Worm (Caenorhabditis elegans) whole organism, young adult: ENCODE measurements around the gene F13D12.10.
"Not testable (repeated sequence)": the region's sequence is repeated elsewhere in the genome, so short reads cannot be mapped to it uniquely, and the experiment has no call there.

Experiments
- B0019.2 ChIP-seq: fragments of 200-800 bp; sonication (Bioruptor generic); conservative IDR thresholded peaks from 2 replicates; pipeline ENCODE4 v1.3.6; 2022; ENCODE audit warnings: missing genetic modification reagents, missing genetic modification characterization, missing compliant biosample characterization
- B0261.1 ChIP-seq: sonication (generic microtip); optimal IDR thresholded peaks from 2 replicates; lab custom pipeline; 2016; ENCODE audit warnings: mild to moderate bottlenecking, missing genetic modification characterization, moderate library complexity, missing compliant biosample characterization
- C17E4.6 ChIP-seq: fragments of 200-800 bp; sonication (Bioruptor generic); IDR thresholded peaks from 2 replicates; pipeline ENCODE4 v1.3.6; 2022; ENCODE audit warnings: missing genetic modification reagents, missing genetic modification characterization, missing compliant biosample characterization
- D2030.7 ChIP-seq: fragments of 200-800 bp; sonication (Bioruptor generic); IDR thresholded peaks from 2 replicates; pipeline ENCODE4 v1.3.6; 2022; ENCODE audit warnings: missing genetic modification reagents, missing genetic modification characterization, missing compliant biosample characterization
- F10E7.11 ChIP-seq: sonication (generic microtip); optimal IDR thresholded peaks from 2 replicates; lab custom pipeline; 2017; ENCODE audit warnings: mild to moderate bottlenecking, missing genetic modification characterization, moderate library complexity, missing compliant biosample characterization
- F23B12.7 ChIP-seq: sonication (generic microtip); optimal IDR thresholded peaks from 2 replicates; lab custom pipeline; 2017; ENCODE audit warnings: missing genetic modification characterization, mild to moderate bottlenecking, missing compliant biosample characterization, antibody characterized with exemption, moderate library complexity; ENCODE audit not compliant: insufficient read depth
- F52B5.7 ChIP-seq: sonication (generic microtip); optimal IDR thresholded peaks from 2 replicates; lab custom pipeline; 2016; ENCODE audit warnings: mild to moderate bottlenecking, missing genetic modification characterization, missing compliant biosample characterization
- F57A8.1 ChIP-seq: fragments of 200-800 bp; sonication (Bioruptor generic); optimal IDR thresholded peaks from 2 replicates; lab custom pipeline; 2018; ENCODE audit warnings: mild to moderate bottlenecking, missing genetic modification characterization, moderate library complexity, missing compliant biosample characterization
- F57C9.4 ChIP-seq: sonication (generic microtip); optimal IDR thresholded peaks from 2 replicates; lab custom pipeline; 2017; ENCODE audit warnings: mild to moderate bottlenecking, missing genetic modification characterization, missing compliant biosample characterization
- K11D2.4 ChIP-seq: fragments of 200-800 bp; sonication (Bioruptor generic); IDR thresholded peaks from 2 replicates; pipeline ENCODE4 v1.3.6; 2022; ENCODE audit warnings: missing genetic modification reagents, missing genetic modification characterization, missing compliant biosample characterization
- K12H6.12 ChIP-seq: fragments of 200-800 bp; sonication (Bioruptor generic); optimal IDR thresholded peaks from 2 replicates; lab custom pipeline; 2018; ENCODE audit warnings: mild to moderate bottlenecking, missing genetic modification characterization, missing compliant biosample characterization
- Y53G8AR.9 ChIP-seq: fragments of 200-800 bp; sonication (Bioruptor generic); conservative IDR thresholded peaks from 2 replicates; pipeline ENCODE4 v1.3.6; 2022; ENCODE audit warnings: missing genetic modification reagents, missing genetic modification characterization, missing compliant biosample characterization
- Y56A3A.18 ChIP-seq: fragments of 200-800 bp; sonication (Bioruptor generic); IDR thresholded peaks from 2 replicates; pipeline ENCODE4 v1.3.6; 2022; ENCODE audit warnings: missing genetic modification reagents, missing genetic modification characterization, missing compliant biosample characterization
- Y67H2A.10 ChIP-seq: fragments of 200-800 bp; sonication (Bioruptor generic); conservative IDR thresholded peaks from 2 replicates; pipeline ENCODE4 v1.3.6; 2022; ENCODE audit warnings: missing genetic modification reagents, missing genetic modification characterization, missing compliant biosample characterization
- Y79H2A.3 ChIP-seq: fragments of 200-800 bp; sonication (Bioruptor generic); conservative IDR thresholded peaks from 2 replicates; pipeline ENCODE4 v1.3.6; 2022; ENCODE audit warnings: missing genetic modification reagents, missing genetic modification characterization, missing compliant biosample characterization
- ZK185.1 ChIP-seq: sonication (generic microtip); optimal IDR thresholded peaks from 2 replicates; lab custom pipeline; 2016; ENCODE audit warnings: mild to moderate bottlenecking, missing genetic modification characterization, missing compliant biosample characterization; ENCODE audit not compliant: poor library complexity, severe bottlenecking
- aptf-2 ChIP-seq: fragments of 200-800 bp; sonication (Bioruptor generic); conservative IDR thresholded peaks from 2 replicates; pipeline ENCODE4 v1.3.6; 2022; ENCODE audit warnings: missing genetic modification reagents, missing genetic modification characterization, missing compliant biosample characterization
- attf-3 ChIP-seq: fragments of 200-800 bp; sonication (Bioruptor generic); conservative IDR thresholded peaks from 2 replicates; pipeline ENCODE4 v1.3.6; 2022; ENCODE audit warnings: missing genetic modification reagents, missing genetic modification characterization, missing compliant biosample characterization
- bed-2 ChIP-seq: fragments of 200-800 bp; sonication (Bioruptor generic); IDR thresholded peaks from 2 replicates; pipeline ENCODE4 v1.3.6; 2022; ENCODE audit warnings: missing genetic modification reagents, missing genetic modification characterization, missing compliant biosample characterization
- cebp-1 ChIP-seq, 2 experiments: fragments of 200-800 bp in 1 of 2; sonication (Bioruptor generic) in 1 of 2; sonication (generic microtip) in 1 of 2; IDR thresholded peaks in 1 of 2; optimal IDR thresholded peaks in 1 of 2; 2 replicates each; pipeline versions ENCODE4 v1.3.6 to Lab custom; 2017 to 2022; ENCODE audit warnings: missing compliant biosample characterization in 2 of 2, missing genetic modification characterization in 2 of 2, mild to moderate bottlenecking in 1 of 2, missing genetic modification reagents in 1 of 2, moderate library complexity in 1 of 2
- cebp-2 ChIP-seq: fragments of 200-800 bp; sonication (Bioruptor generic); IDR thresholded peaks from 2 replicates; pipeline ENCODE4 v1.3.6; 2022; ENCODE audit warnings: missing genetic modification characterization, missing compliant biosample characterization
- ceh-79 ChIP-seq: sonication (generic microtip); optimal IDR thresholded peaks from 2 replicates; lab custom pipeline; 2017; ENCODE audit warnings: mild to moderate bottlenecking, missing genetic modification characterization, missing compliant biosample characterization
- ceh-91 ChIP-seq: fragments of 200-800 bp; sonication (Bioruptor generic); IDR thresholded peaks from 2 replicates; pipeline ENCODE4 v1.3.6; 2022; ENCODE audit warnings: missing genetic modification reagents, missing genetic modification characterization, missing compliant biosample characterization
- die-1 ChIP-seq: sonication (generic microtip); optimal IDR thresholded peaks from 2 replicates; lab custom pipeline; 2016; ENCODE audit warnings: missing genotype, mild to moderate bottlenecking, missing genetic modification characterization, missing compliant biosample characterization
- dox-1 ChIP-seq: fragments of 200-800 bp; sonication (Bioruptor generic); IDR thresholded peaks from 2 replicates; pipeline ENCODE4 v1.3.6; 2022; ENCODE audit warnings: missing genetic modification reagents, missing genetic modification characterization, missing compliant biosample characterization
- egl-18 ChIP-seq: fragments of 200-800 bp; sonication (Bioruptor generic); IDR thresholded peaks from 2 replicates; pipeline ENCODE4 v1.3.6; 2022; ENCODE audit warnings: missing genetic modification reagents, missing genetic modification characterization, missing compliant biosample characterization
- fkh-3 ChIP-seq: sonication (generic microtip); optimal IDR thresholded peaks from 2 replicates; lab custom pipeline; 2016; ENCODE audit warnings: mild to moderate bottlenecking, missing genetic modification characterization, missing compliant biosample characterization
- gei-17 ChIP-seq: fragments of 200-800 bp; sonication (Bioruptor generic); optimal IDR thresholded peaks from 2 replicates; lab custom pipeline; 2018; ENCODE audit warnings: mild to moderate bottlenecking, missing genetic modification characterization, missing compliant biosample characterization
- hmg-20 ChIP-seq: fragments of 200-800 bp; sonication (Bioruptor generic); IDR thresholded peaks from 2 replicates; pipeline ENCODE4 v1.3.6; 2022; ENCODE audit warnings: missing genetic modification reagents, missing genetic modification characterization, missing compliant biosample characterization
- let-526 ChIP-seq: fragments of 200-800 bp; sonication (Bioruptor generic); IDR thresholded peaks from 2 replicates; pipeline ENCODE4 v1.3.6; 2022; ENCODE audit warnings: missing genetic modification reagents, missing genetic modification characterization, missing compliant biosample characterization
- lin-26 ChIP-seq: fragments of 200-800 bp; sonication (Bioruptor generic); IDR thresholded peaks from 2 replicates; pipeline ENCODE4 v1.3.6; 2022; ENCODE audit warnings: missing genetic modification reagents, missing genetic modification characterization, missing compliant biosample characterization
- lin-54 ChIP-seq: fragments of 200-800 bp; sonication (Bioruptor generic); optimal IDR thresholded peaks from 2 replicates; lab custom pipeline; 2018; ENCODE audit warnings: mild to moderate bottlenecking, missing genetic modification characterization, missing compliant biosample characterization
- lir-1 ChIP-seq: fragments of 200-800 bp; sonication (Bioruptor generic); conservative IDR thresholded peaks from 2 replicates; pipeline ENCODE4 v1.3.6; 2022; ENCODE audit warnings: missing genetic modification reagents, missing genetic modification characterization, missing compliant biosample characterization
- madf-6 ChIP-seq: fragments of 200-800 bp; sonication (Bioruptor generic); IDR thresholded peaks from 2 replicates; pipeline ENCODE4 v1.3.6; 2022; ENCODE audit warnings: missing genetic modification reagents, missing genetic modification characterization, missing compliant biosample characterization
- mel-28 ChIP-seq: sonication (generic microtip); optimal IDR thresholded peaks from 2 replicates; lab custom pipeline; 2016; ENCODE audit warnings: borderline replicate concordance, mild to moderate bottlenecking, missing genetic modification characterization, missing compliant biosample characterization
- nfyb-1 ChIP-seq: fragments of 200-800 bp; sonication (Bioruptor generic); IDR thresholded peaks from 2 replicates; pipeline ENCODE4 v1.3.6; 2022; ENCODE audit warnings: missing genetic modification reagents, missing genetic modification characterization, missing compliant biosample characterization
- nhr-120 ChIP-seq: fragments of 200-800 bp; sonication (Bioruptor generic); IDR thresholded peaks from 2 replicates; pipeline ENCODE4 v1.3.6; 2022; ENCODE audit warnings: missing genetic modification characterization, missing compliant biosample characterization
- nhr-179 ChIP-seq: sonication (generic microtip); optimal IDR thresholded peaks from 2 replicates; lab custom pipeline; 2016; ENCODE audit warnings: mild to moderate bottlenecking, missing genetic modification characterization, missing compliant biosample characterization
- rpc-1 ChIP-seq, 2 experiments: fragments of 150-350 bp in 1 of 2; sonication (generic microtip) in 1 of 2; optimal IDR thresholded peaks; 2 replicates each; lab custom pipeline; 2014 to 2018; ENCODE audit warnings: missing biosample characterization in 1 of 2, missing genetic modification characterization in 1 of 2, missing genetic modification reagents in 1 of 2, missing genotype in 1 of 2
- somi-1 ChIP-seq: fragments of 200-800 bp; sonication (Bioruptor generic); optimal IDR thresholded peaks from 2 replicates; lab custom pipeline; 2018; ENCODE audit warnings: mild to moderate bottlenecking, missing genetic modification characterization, missing compliant biosample characterization
- tlf-1 ChIP-seq: fragments of 200-800 bp; sonication (Bioruptor generic); optimal IDR thresholded peaks from 2 replicates; lab custom pipeline; 2018; ENCODE audit warnings: mild to moderate bottlenecking, missing genetic modification characterization, missing compliant biosample characterization
- unc-130 ChIP-seq: sonication (generic microtip); optimal IDR thresholded peaks from 2 replicates; lab custom pipeline; 2016; ENCODE audit warnings: missing genetic modification reagents, missing genetic modification characterization, missing compliant biosample characterization
- zfh-2 ChIP-seq: fragments of 200-800 bp; sonication (Bioruptor generic); conservative IDR thresholded peaks from 2 replicates; pipeline ENCODE4 v1.3.6; 2022; ENCODE audit warnings: missing genetic modification reagents, missing genetic modification characterization, missing compliant biosample characterization
- ztf-26 ChIP-seq: sonication (generic microtip); optimal IDR thresholded peaks from 2 replicates; lab custom pipeline; 2017; ENCODE audit warnings: missing genetic modification characterization, missing compliant biosample characterization
- ztf-3 ChIP-seq: fragments of 200-800 bp; sonication (Bioruptor generic); optimal IDR thresholded peaks from 2 replicates; lab custom pipeline; 2018; ENCODE audit warnings: mild to moderate bottlenecking, missing genetic modification characterization, missing compliant biosample characterization
- ztf-6 ChIP-seq: fragments of 200-800 bp; sonication (Bioruptor generic); IDR thresholded peaks from 2 replicates; pipeline ENCODE4 v1.3.6; 2022; ENCODE audit warnings: missing genetic modification reagents, missing genetic modification characterization, missing compliant biosample characterization

The F13D12.10 gene

DNA sequence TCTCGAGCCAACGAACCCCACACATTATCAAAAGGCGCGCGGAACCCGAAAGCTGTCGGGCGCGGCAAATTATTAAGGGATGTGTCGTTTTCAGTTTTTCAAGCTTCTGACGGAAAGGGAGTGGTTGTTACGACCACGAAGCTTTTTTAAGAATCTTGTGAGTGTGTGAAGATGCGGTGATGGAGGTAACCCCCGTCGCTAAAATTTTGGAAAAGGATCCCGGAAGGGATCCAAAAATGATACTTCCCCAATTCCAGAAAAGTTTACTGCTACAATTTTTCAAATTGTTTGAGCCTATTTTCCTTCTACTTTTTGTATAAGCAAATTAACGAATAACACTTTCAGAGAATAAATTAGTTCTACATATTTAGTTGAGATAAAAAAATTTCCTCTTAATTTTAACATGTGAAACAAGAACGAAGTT is 43.1 kb downstream of the F13D12.10 start (continued):
- TF ChIP-seq F23B12.7 (tag; lab: Kevin White, UChicago) (no peak), die-1 (tag; lab: Kevin White, UChicago) (no peak), aptf-2 (GFP tag; lab: Robert Waterston, UW) (no peak), unc-130 (GFP tag; lab: Kevin White, UChicago) (no peak), mel-28 (tag; lab: Kevin White, UChicago) (no peak), nhr-179 (no peak)

DNA sequence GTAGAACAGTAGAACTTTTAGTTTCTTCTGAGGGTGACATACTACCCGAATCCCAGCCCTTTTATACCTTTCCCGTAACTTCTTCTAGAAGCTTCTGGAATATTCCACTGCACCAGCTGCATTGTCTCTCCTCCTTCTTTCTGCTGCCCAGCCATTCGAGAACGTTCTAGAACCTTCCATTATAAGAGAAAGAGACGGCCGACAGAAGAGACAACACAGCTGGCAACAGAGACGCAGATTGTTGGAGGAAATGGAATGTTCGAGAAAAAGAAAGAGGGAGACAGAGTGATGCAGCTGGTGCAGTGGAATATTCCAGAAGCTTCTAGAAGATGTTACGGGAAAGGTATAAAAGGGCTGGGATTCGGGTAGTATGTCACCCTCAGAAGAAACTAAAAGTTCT is 45.7 kb downstream of the F13D12.10 start, which contains the start of the genes F44E5.4 and F44E5.5:
TSS of gene F44E5.4 (minus strand) at position 35 of the 400 bp plus-strand sequence.
TSS of gene F44E5.5 (plus strand) at position 386 of the 400 bp plus-strand sequence.
- TF ChIP-seq K12H6.12, result peak; percentile 92
- TF ChIP-seq ceh-79 (tag; lab: Kevin White, UChicago), result peak; percentile 99
- TF ChIP-seq Y67H2A.10, result peak; percentile 99
- TF ChIP-seq F57C9.4 (tag; lab: Kevin White, UChicago), result peak; percentile 97
- peak; percentile 100 for TF ChIP-seq rpc-1 (optimal IDR thresholded peaks at IDR 0.05; lab: Kevin White, UChicago)
- TF ChIP-seq rpc-1 (tag; optimal IDR thresholded peaks at IDR 0.05; lab: Kevin White, UChicago), result not testable (repeated sequence)
- TF ChIP-seq somi-1 (GFP tag; lab: Kevin White, UChicago), result peak; percentile 97
- peak; percentile 7 for TF ChIP-seq F57A8.1 (GFP tag; lab: Kevin White, UChicago)
- TF ChIP-seq B0261.1 (tag; lab: Kevin White, UChicago), result peak; percentile 40
- TF ChIP-seq ztf-6 (GFP tag; lab: Robert Waterston, UW), result peak; percentile 95
- TF ChIP-seq let-526 (GFP tag; lab: Robert Waterston, UW), result peak; percentile 100
- TF ChIP-seq tlf-1 (GFP tag; lab: Kevin White, UChicago), result peak; percentile 94
- TF ChIP-seq cebp-1 (GFP tag; IDR thresholded peaks at IDR 0.05; lab: Robert Waterston, UW), result peak; percentile 89
- TF ChIP-seq cebp-1 (tag; optimal IDR thresholded peaks at IDR 0.05; lab: Kevin White, UChicago), result peak; percentile 80
- TF ChIP-seq dox-1 (GFP tag; lab: Robert Waterston, UW), result peak; percentile 100
- TF ChIP-seq hmg-20 (GFP tag; lab: Robert Waterston, UW), result peak; percentile 89
- TF ChIP-seq fkh-3 (tag; lab: Kevin White, UChicago), result peak; percentile 92
- TF ChIP-seq gei-17 (GFP tag; lab: Kevin White, UChicago), result peak; percentile 89
- peak; percentile 99 for TF ChIP-seq Y56A3A.18 (GFP tag; lab: Robert Waterston, UW)
- peak; percentile 97 for TF ChIP-seq C17E4.6 (GFP tag; lab: Robert Waterston, UW)
- peak; percentile 99 for TF ChIP-seq Y53G8AR.9 (GFP tag; lab: Robert Waterston, UW)
- peak; percentile 62 for TF ChIP-seq ceh-91 (GFP tag; lab: Robert Waterston, UW)
- TF ChIP-seq F52B5.7 (tag; lab: Kevin White, UChicago), result peak; percentile 98
- peak; percentile 100 for TF ChIP-seq cebp-2
- peak; percentile 92 for TF ChIP-seq bed-2 (GFP tag; lab: Robert Waterston, UW)
- peak; percentile 99 for TF ChIP-seq egl-18 (GFP tag; lab: Robert Waterston, UW)
- peak; percentile 83 for TF ChIP-seq attf-3 (GFP tag; lab: Robert Waterston, UW)
- peak; percentile 65 for TF ChIP-seq ZK185.1 (tag; lab: Kevin White, UChicago)
- peak; percentile 71; the same call in 1 of the 2 replicates for TF ChIP-seq B0019.2 (GFP tag; lab: Robert Waterston, UW)
- peak; percentile 69 for TF ChIP-seq D2030.7 (GFP tag; lab: Robert Waterston, UW)
- peak; percentile 79 for TF ChIP-seq zfh-2
- peak; percentile 99 for TF ChIP-seq nhr-120 (GFP tag; lab: Robert Waterston, UW)
- TF ChIP-seq lin-26 (GFP tag; lab: Robert Waterston, UW), result peak; percentile 86
- peak; percentile 99 for TF ChIP-seq Y79H2A.3 (GFP tag; lab: Robert Waterston, UW)
- TF ChIP-seq F10E7.11 (tag; lab: Kevin White, UChicago), result peak; percentile 97
- peak; percentile 94 for TF ChIP-seq lir-1 (GFP tag; lab: Robert Waterston, UW)
- TF ChIP-seq nfyb-1, result peak; percentile 99
- TF ChIP-seq madf-6 (GFP tag; lab: Robert Waterston, UW), result peak; percentile 88
- TF ChIP-seq lin-54 (GFP tag; lab: Kevin White, UChicago), result peak; percentile 81
- peak; percentile 98 for TF ChIP-seq ztf-3 (GFP tag; lab: Kevin White, UChicago)
- peak; percentile 99 for TF ChIP-seq K11D2.4 (GFP tag; lab: Robert Waterston, UW)
- TF ChIP-seq ztf-26 (tag; lab: Kevin White, UChicago), result peak; percentile 97
